Fruit fly (Drosophila melanogaster): Measurements from ENCODE around the gene primo-2.

primo-2 gene

dm6 chr3R:13715012-13715673 lies 3.5 kb upstream of the primo-2 start, which contains the start of gene kmr (continued):
- TF ChIP-seq zen (tag; optimal IDR thresholded peaks at IDR 0.05) (no peak), CG14710 (tag; optimal IDR thresholded peaks at IDR 0.05) (no peak), exex (tag; optimal IDR thresholded peaks at IDR 0.05) (no peak), croc (GFP tag; conservative IDR thresholded peaks at IDR 0.05) (no peak), trh (GFP tag; optimal IDR thresholded peaks at IDR 0.05) (no peak), CG3726 (GFP tag; IDR thresholded peaks at IDR 0.05) (no peak), dpn (GFP tag; optimal IDR thresholded peaks at IDR 0.05) (peak; percentile 9 to 15), Six4 (GFP tag; optimal IDR thresholded peaks at IDR 0.05) (no peak), ranshi (GFP tag; IDR thresholded peaks at IDR 0.05) (peak; percentile 26; the same call in 1 of the 2 replicates), crol (GFP tag; IDR thresholded peaks at IDR 0.05) (no peak), CG10431 (GFP tag; optimal IDR thresholded peaks at IDR 0.05) (peak; percentile 29), CG12769 (tag; optimal IDR thresholded peaks at IDR 0.05) (peak; percentile 54), Poxn (GFP tag; IDR thresholded peaks at IDR 0.05) (no peak), disco-r (GFP tag; optimal IDR thresholded peaks at IDR 0.05) (peak; percentile 3), Sox102F (GFP tag; optimal IDR thresholded peaks at IDR 0.05) (no peak), Mes4 (GFP tag; optimal IDR thresholded peaks at IDR 0.05) (no peak), CG10654 (GFP tag; optimal IDR thresholded peaks at IDR 0.05) (no peak), Deaf1 (tag; optimal IDR thresholded peaks at IDR 0.05) (peak; percentile 62), CG6683 (GFP tag; optimal IDR thresholded peaks at IDR 0.05) (no peak), bigmax (GFP tag; optimal IDR thresholded peaks at IDR 0.05) (peak; percentile 9), ro (GFP tag; IDR thresholded peaks at IDR 0.05) (no peak), Nf-YB (GFP tag; optimal IDR thresholded peaks at IDR 0.05) (peak; percentile 20), trem (tag; optimal IDR thresholded peaks at IDR 0.05) (peak; percentile 21), Hsf (GFP tag; optimal IDR thresholded peaks at IDR 0.05) (no peak), CG7987 (GFP tag; optimal IDR thresholded peaks at IDR 0.05) (peak; percentile 81), Hr78 (GFP tag; optimal IDR thresholded peaks at IDR 0.05) (no peak), Atf-2 (GFP tag; optimal IDR thresholded peaks at IDR 0.05) (no peak), CG14441 (GFP tag; IDR thresholded peaks at IDR 0.05) (no peak; the same call in 1 of the 2 replicates), Ets97D (GFP tag; optimal IDR thresholded peaks at IDR 0.05) (no peak), CG1602 (GFP tag; optimal IDR thresholded peaks at IDR 0.05) (no peak), CG16815 (GFP tag; optimal IDR thresholded peaks at IDR 0.05) (no peak), pzg (GFP tag; optimal IDR thresholded peaks at IDR 0.05) (no peak), HLH54F (GFP tag; optimal IDR thresholded peaks at IDR 0.05) (no peak), Bteb2 (GFP tag; optimal IDR thresholded peaks at IDR 0.05) (no peak), B-H2 (GFP tag; optimal IDR thresholded peaks at IDR 0.05) (peak; percentile 67), gce (GFP tag; IDR thresholded peaks at IDR 0.05) (peak; percentile 17; the same call in 1 of the 3 replicates), Kr (GFP tag; optimal IDR thresholded peaks at IDR 0.05) (peak; percentile 73), lbe (GFP tag; optimal IDR thresholded peaks at IDR 0.05) (no peak), CG18619 (GFP tag; optimal IDR thresholded peaks at IDR 0.05) (no peak), CG31441 (GFP tag; IDR thresholded peaks at IDR 0.05) (peak; percentile 34; the same call in 1 of the 2 replicates), CG10959 (GFP tag; IDR thresholded peaks at IDR 0.05) (no peak), CG31388 (GFP tag; optimal IDR thresholded peaks at IDR 0.05) (no peak), CG8388 (GFP tag; optimal IDR thresholded peaks at IDR 0.05) (no peak), ham (GFP tag; IDR thresholded peaks at IDR 0.05) (no peak), Ravus (GFP tag; IDR thresholded peaks at IDR 0.05) (no peak), BtbVII (GFP tag; optimal IDR thresholded peaks at IDR 0.05) (peak; percentile 66), CG2116 (GFP tag; optimal IDR thresholded peaks at IDR 0.05) (peak; percentile 19), Tbp (GFP tag; optimal IDR thresholded peaks at IDR 0.05) (no peak), ara (GFP tag; IDR thresholded peaks at IDR 0.05) (no peak), zfh1 (GFP tag; IDR thresholded peaks at IDR 0.05) (no peak; the same call in 2 of the 3 replicates), Neu2 (GFP tag; optimal IDR thresholded peaks at IDR 0.05; ENCODE audit: borderline replicate concordance) (no peak)

Measured in whole organism, embryonic.